Worm (Caenorhabditis elegans) whole organism, L4/young adult: ENCODE results near the gene nhr-123.

Source experiments
- W03F9.2 ChIP-seq: fragments of 150-350 bp; optimal IDR thresholded peaks from 2 replicates; lab custom pipeline; 2014; ENCODE audit warnings: missing biosample characterization, missing genetic modification characterization
- dao-5 ChIP-seq: sonication (generic microtip); optimal IDR thresholded peaks from 2 replicates; lab custom pipeline; 2016; ENCODE audit warnings: missing genotype, missing genetic modification characterization, moderate library complexity, missing compliant biosample characterization
- him-1 ChIP-seq: sonication (generic microtip); optimal IDR thresholded peaks from 2 replicates; lab custom pipeline; 2016; ENCODE audit warnings: missing genotype, missing genetic modification reagents, missing genetic modification characterization, missing compliant biosample characterization

The nhr-123 gene

ce11 chrV:467507-467906 lies 16.3 kb downstream of the nhr-123 start:
- TF ChIP-seq him-1 (tag; lab: Kevin White, UChicago) (no peak), dao-5 (tag; lab: Kevin White, UChicago) (no peak)

ce11 chrV:468460-468859 lies 17.2 kb downstream of the nhr-123 start, which contains the start of gene srbc-57:
srbc-57 (minus strand) TSS chrV:468560.
- TF ChIP-seq him-1 (tag; lab: Kevin White, UChicago) (no peak), W03F9.2 (tag; lab: Kevin White, UChicago) (no peak), dao-5 (tag; lab: Kevin White, UChicago) (no peak)

- TF ChIP-seq W03F9.2 (tag; lab: Kevin White, UChicago) (no peak), dao-5 (tag; lab: Kevin White, UChicago) (no peak), him-1 (tag; lab: Kevin White, UChicago) (no peak)
These were observed 21.3 kb downstream of the nhr-123 start, which contains the start of gene srt-31 for ce11 chrV:472589-472988. srt-31 (plus strand) TSS chrV:472889.

- TF ChIP-seq dao-5 (tag; lab: Kevin White, UChicago) (no peak), W03F9.2 (tag; lab: Kevin White, UChicago) (no peak), him-1 (tag; lab: Kevin White, UChicago) (no peak)
These were observed 23.3 kb downstream of the nhr-123 start, which contains the start of gene nhr-99 for ce11 chrV:474516-474915. nhr-99 (plus strand) TSS chrV:474778.

ce11 chrV:477664-478212 lies 26.5 kb downstream of the nhr-123 start, which contains the start of gene nhr-55:
nhr-55 (plus strand) TSS chrV:478162.
- TF ChIP-seq him-1 (tag; lab: Kevin White, UChicago) (no peak), dao-5 (tag; lab: Kevin White, UChicago) (no peak), W03F9.2 (tag; lab: Kevin White, UChicago) (no peak)

ce11 chrV:479046-479445 lies 27.8 kb downstream of the nhr-123 start:
- no peak for TF ChIP-seq him-1 (tag; lab: Kevin White, UChicago)
- no peak for TF ChIP-seq W03F9.2 (tag; lab: Kevin White, UChicago)
- TF ChIP-seq dao-5 (tag; lab: Kevin White, UChicago), result no peak

- TF ChIP-seq dao-5 (tag; lab: Kevin White, UChicago), result no peak
- no peak for TF ChIP-seq him-1 (tag; lab: Kevin White, UChicago)
- no peak for TF ChIP-seq W03F9.2 (tag; lab: Kevin White, UChicago)
These were observed 31.6 kb downstream of the nhr-123 start for ce11 chrV:482860-483259.

ce11 chrV:483289-483795 lies 32.1 kb downstream of the nhr-123 start, which contains the start of gene nhr-130:
nhr-130 (minus strand) TSS chrV:483339.
- TF ChIP-seq dao-5 (tag; lab: Kevin White, UChicago) (no peak), him-1 (tag; lab: Kevin White, UChicago) (no peak), W03F9.2 (tag; lab: Kevin White, UChicago) (no peak)

- TF ChIP-seq W03F9.2 (tag; lab: Kevin White, UChicago), result no peak
- no peak for TF ChIP-seq dao-5 (tag; lab: Kevin White, UChicago)
- no peak for TF ChIP-seq him-1 (tag; lab: Kevin White, UChicago)
These were observed 33.1 kb downstream of the nhr-123 start, which contains the start of gene nhr-212 for ce11 chrV:484285-484890. nhr-212 (plus strand) TSS chrV:484857.

ce11 chrV:486684-487083 lies 35.4 kb downstream of the nhr-123 start, which contains the start of gene nhr-211:
nhr-211 (plus strand) TSS chrV:486984.
- TF ChIP-seq dao-5 (tag; lab: Kevin White, UChicago), result no peak
- no peak for TF ChIP-seq him-1 (tag; lab: Kevin White, UChicago)
- no peak for TF ChIP-seq W03F9.2 (tag; lab: Kevin White, UChicago)

- TF ChIP-seq him-1 (tag; lab: Kevin White, UChicago), result no peak
- no peak for TF ChIP-seq W03F9.2 (tag; lab: Kevin White, UChicago)
- no peak for TF ChIP-seq dao-5 (tag; lab: Kevin White, UChicago)
These were observed 36.7 kb downstream of the nhr-123 start for ce11 chrV:487980-488379.

- TF ChIP-seq W03F9.2 (tag; lab: Kevin White, UChicago), result no peak
- no peak for TF ChIP-seq him-1 (tag; lab: Kevin White, UChicago)
- no peak for TF ChIP-seq dao-5 (tag; lab: Kevin White, UChicago)
These were observed 38.1 kb downstream of the nhr-123 start, which contains the start of gene nhr-106 for ce11 chrV:489320-489719. nhr-106 (plus strand) TSS chrV:489620.

- TF ChIP-seq dao-5 (tag; lab: Kevin White, UChicago) (no peak), him-1 (tag; lab: Kevin White, UChicago) (no peak), W03F9.2 (tag; lab: Kevin White, UChicago) (no peak)
These were observed 40.2 kb downstream of the nhr-123 start, which contains the start of gene str-196 for ce11 chrV:491432-491831. str-196 (plus strand) TSS chrV:491732.
